Fruit fly (Drosophila melanogaster) whole organism, adult: ENCODE data around the gene CG2224.

Experiments
- CG11617 ChIP-seq: fragments of 200-800 bp; sonication (Bioruptor generic); optimal IDR thresholded peaks from 2 replicates; lab custom pipeline; 2017; ENCODE audit warnings: mild to moderate bottlenecking, missing biosample characterization, missing genetic modification reagents, missing genetic modification characterization
- CG12768 ChIP-seq: fragments of 200-800 bp; sonication (Bioruptor generic); optimal IDR thresholded peaks from 2 replicates; lab custom pipeline; 2017; ENCODE audit warnings: missing biosample characterization, missing genetic modification characterization, mild to moderate bottlenecking, moderate library complexity, missing genetic modification reagents
- CG14711 ChIP-seq: fragments of 200-800 bp; sonication (Bioruptor generic); optimal IDR thresholded peaks from 2 replicates; lab custom pipeline; 2018; ENCODE audit warnings: missing biosample characterization, mild to moderate bottlenecking, missing genetic modification characterization, moderate library complexity
- CG1620 ChIP-seq: fragments of 200-800 bp; sonication (Bioruptor generic); optimal IDR thresholded peaks from 2 replicates; lab custom pipeline; 2016; ENCODE audit warnings: missing biosample characterization, missing genetic modification characterization
- CG33017 ChIP-seq: fragments of 200-800 bp; sonication (Bioruptor generic); optimal IDR thresholded peaks from 2 replicates; lab custom pipeline; 2018; ENCODE audit warnings: missing biosample characterization, mild to moderate bottlenecking, missing genetic modification characterization, moderate library complexity
- CG5204 ChIP-seq: fragments of 200-800 bp; sonication (Bioruptor generic); optimal IDR thresholded peaks from 2 replicates; lab custom pipeline; 2016; ENCODE audit warnings: missing biosample characterization, missing genetic modification characterization
- CG7045 ChIP-seq: fragments of 200-800 bp; sonication (Bioruptor generic); optimal IDR thresholded peaks from 2 replicates; lab custom pipeline; 2017; ENCODE audit warnings: missing biosample characterization, mild to moderate bottlenecking, missing genetic modification characterization
- CG7101 ChIP-seq: fragments of 200-800 bp; sonication (Bioruptor generic); optimal IDR thresholded peaks from 2 replicates; lab custom pipeline; 2018; ENCODE audit warnings: missing biosample characterization, mild to moderate bottlenecking, missing genetic modification characterization, moderate library complexity
- Clk ChIP-seq: fragments of 200-800 bp; sonication (Bioruptor generic); optimal IDR thresholded peaks from 2 replicates; lab custom pipeline; 2017; ENCODE audit warnings: missing biosample characterization, missing genetic modification characterization
- Crg-1 ChIP-seq: fragments of 200-800 bp; sonication (Bioruptor generic); optimal IDR thresholded peaks from 2 replicates; lab custom pipeline; 2016; ENCODE audit warnings: missing biosample characterization, missing genetic modification characterization
- Hr96 ChIP-seq: fragments of 200-800 bp; sonication (Bioruptor generic); optimal IDR thresholded peaks from 2 replicates; lab custom pipeline; 2016; ENCODE audit warnings: missing biosample characterization, missing genetic modification characterization
- Mnt ChIP-seq: fragments of 200-800 bp; sonication (Bioruptor generic); optimal IDR thresholded peaks from 2 replicates; lab custom pipeline; 2016; ENCODE audit warnings: missing biosample characterization, mild to moderate bottlenecking, missing genetic modification characterization
- bab1 ChIP-seq: fragments of 200-800 bp; sonication (Bioruptor generic); optimal IDR thresholded peaks from 3 replicates; lab custom pipeline; 2019; ENCODE audit warnings: missing biosample characterization, mild to moderate bottlenecking, missing genetic modification characterization, moderate library complexity
- cic ChIP-seq: fragments of 200-800 bp; sonication (Bioruptor generic); optimal IDR thresholded peaks from 2 replicates; lab custom pipeline; 2017; ENCODE audit warnings: missing biosample characterization, mild to moderate bottlenecking, missing genetic modification characterization, moderate library complexity
- cnc ChIP-seq, 2 experiments: fragments of >200 bp; optimal IDR thresholded peaks; 2 replicates each; lab custom pipeline; 2017
- kay ChIP-seq: fragments of 200-800 bp; sonication (Bioruptor generic); peaks from one replicate; lab custom pipeline; 2016; ENCODE audit warnings: missing biosample characterization, missing genetic modification characterization, borderline replicate concordance
- ovo ChIP-seq: fragments of 200-800 bp; sonication (Bioruptor generic); optimal IDR thresholded peaks from 2 replicates; lab custom pipeline; 2016; ENCODE audit warnings: missing biosample characterization, missing genetic modification characterization
- pad ChIP-seq: fragments of 200-800 bp; sonication (Bioruptor generic); optimal IDR thresholded peaks from 3 replicates; lab custom pipeline; 2017; ENCODE audit warnings: missing biosample characterization, missing genetic modification characterization, mild to moderate bottlenecking, moderate library complexity, missing genetic modification reagents
- tj ChIP-seq: fragments of 200-800 bp; sonication (Bioruptor generic); optimal IDR thresholded peaks from 3 replicates; lab custom pipeline; 2017; ENCODE audit warnings: missing biosample characterization, mild to moderate bottlenecking, missing genetic modification characterization, moderate library complexity
- toe ChIP-seq: fragments of 200-800 bp; sonication (Bioruptor generic); optimal IDR thresholded peaks from 2 replicates; lab custom pipeline; 2016; ENCODE audit warnings: missing biosample characterization, missing genetic modification characterization

Gene CG2224

DNA sequence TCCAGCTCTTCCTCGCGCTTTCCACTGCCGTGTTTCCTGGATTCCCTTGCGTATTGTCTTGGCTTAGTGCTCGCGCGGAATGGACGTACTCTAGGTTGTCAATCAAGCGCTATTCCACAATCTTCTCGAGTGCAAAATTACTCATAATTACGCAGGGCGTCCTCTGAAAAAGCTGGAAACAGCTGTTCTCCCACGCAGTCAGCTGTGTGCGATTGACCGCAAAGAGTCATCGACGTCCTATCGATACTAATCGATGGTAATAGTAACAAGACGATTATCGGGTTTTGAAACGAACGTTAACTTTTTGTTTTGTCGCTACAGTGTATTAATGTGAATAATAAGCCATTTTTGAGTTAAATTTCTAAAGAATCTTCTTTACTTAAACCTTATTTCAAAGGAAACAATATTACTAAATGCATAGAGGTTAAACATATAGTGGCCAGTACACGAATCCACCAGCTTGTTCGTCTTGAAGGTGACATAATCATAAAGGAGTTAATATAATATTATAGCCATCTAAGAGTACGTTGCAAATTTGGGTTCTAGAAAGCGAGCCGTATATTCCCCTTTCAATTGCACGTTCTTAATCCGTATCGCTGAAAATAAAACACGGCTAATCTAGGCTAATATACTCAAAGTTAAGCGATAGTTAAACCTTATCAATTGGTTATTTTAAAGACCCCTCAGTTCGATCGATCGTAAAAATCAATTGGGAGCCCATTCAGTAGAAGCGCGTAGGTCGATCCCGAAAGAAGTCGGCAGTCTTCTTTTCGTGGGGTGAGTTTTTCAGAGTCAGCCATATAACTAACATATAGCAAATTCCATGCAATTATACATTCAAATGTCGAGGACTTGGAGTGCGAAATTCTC lies at the start of gene CG2224, which contains the start of gene CDase:
Gene CG2224, minus strand, starts transcription at position 235 of the 870 bp plus-strand sequence.
Gene CDase, plus strand, starts transcription at position 456 of the 870 bp plus-strand sequence.
- no peak for TF ChIP-seq Mnt (GFP tag; lab: Kevin White, UChicago)
- peak; percentile 94 for TF ChIP-seq kay (GFP tag; lab: Kevin White, UChicago)
- peak; percentile 69 for TF ChIP-seq bab1 (GFP tag; lab: Kevin White, UChicago)
- no peak for TF ChIP-seq CG7101 (tag; lab: Kevin White, UChicago)
- TF ChIP-seq tj (GFP tag; lab: Kevin White, UChicago): no peak

DNA sequence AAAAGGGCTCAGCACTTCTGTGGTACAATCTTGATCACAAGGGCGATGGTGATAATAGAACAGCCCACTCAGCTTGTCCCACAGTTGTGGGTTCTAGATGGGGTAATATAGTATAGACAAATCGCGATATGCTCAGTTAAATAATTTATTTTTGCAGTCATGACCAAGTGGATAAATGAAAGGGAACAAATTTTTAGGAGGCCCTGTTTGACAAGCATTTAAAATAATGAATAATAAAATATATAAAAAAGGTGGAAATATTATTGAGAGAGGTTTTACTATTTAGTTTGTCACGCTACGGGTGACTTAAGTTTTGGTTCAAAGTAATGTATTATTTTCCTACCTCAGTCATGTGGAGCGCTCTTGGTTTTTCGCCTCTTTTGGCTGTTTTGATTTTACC lies 48.6 kb upstream of the CG2224 start, which contains the start of gene CG34041:
Gene CG34041, plus strand, starts transcription at position 301 of the 400 bp plus-strand sequence.
- TF ChIP-seq toe (no peak), CG1620 (no peak), Mnt (GFP tag; lab: Kevin White, UChicago) (no peak), CG33017 (tag; lab: Kevin White, UChicago) (no peak), cnc (optimal IDR thresholded peaks at IDR 0.05; lab: Kevin White, UChicago) (no peak), Crg-1 (GFP tag; lab: Kevin White, UChicago) (no peak), Hr96 (no peak)

DNA sequence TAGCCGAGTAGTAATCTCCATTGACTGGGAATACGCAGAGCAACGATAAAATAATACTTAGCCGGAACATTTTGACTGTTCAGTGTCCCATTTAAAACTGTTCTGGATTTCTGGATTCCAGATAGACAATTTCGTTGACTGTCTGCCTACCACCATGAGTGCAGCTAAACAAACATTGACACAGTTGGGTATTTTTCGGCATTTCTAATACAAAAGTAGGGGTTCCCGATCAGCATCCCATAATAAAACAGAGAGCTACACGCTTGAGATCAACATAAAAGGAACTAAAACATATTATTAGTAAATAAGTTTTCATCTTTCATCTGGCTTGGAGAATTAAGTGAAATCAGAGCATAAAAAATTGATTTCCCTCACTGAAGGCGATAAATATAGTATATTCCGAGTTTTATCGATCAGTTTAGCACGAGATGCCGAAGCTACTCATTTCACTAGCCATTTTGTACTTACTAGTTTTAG lies 46.5 kb upstream of the CG2224 start, which contains the start of the genes PH4alphaSG1 and CG15539:
Gene PH4alphaSG1, minus strand, starts transcription at position 101 of the 477 bp plus-strand sequence.
Gene CG15539, plus strand, starts transcription at position 427 of the 477 bp plus-strand sequence.
- TF ChIP-seq tj (GFP tag; lab: Kevin White, UChicago) (no peak), ovo (no peak), cnc (optimal IDR thresholded peaks at IDR 0.05; lab: Kevin White, UChicago) (no peak), CG1620 (no peak), Mnt (GFP tag; lab: Kevin White, UChicago) (no peak), Crg-1 (GFP tag; lab: Kevin White, UChicago) (no peak), CG14711 (no peak), pad (GFP tag; lab: Kevin White, UChicago) (no peak), cic (GFP tag; lab: Kevin White, UChicago) (no peak), CG5204 (GFP tag; lab: Kevin White, UChicago) (no peak), CG7045 (GFP tag; lab: Kevin White, UChicago) (no peak), CG12768 (GFP tag; lab: Kevin White, UChicago) (no peak), Hr96 (no peak), toe (no peak), CG33017 (tag; lab: Kevin White, UChicago) (no peak), bab1 (GFP tag; lab: Kevin White, UChicago) (no peak)

DNA sequence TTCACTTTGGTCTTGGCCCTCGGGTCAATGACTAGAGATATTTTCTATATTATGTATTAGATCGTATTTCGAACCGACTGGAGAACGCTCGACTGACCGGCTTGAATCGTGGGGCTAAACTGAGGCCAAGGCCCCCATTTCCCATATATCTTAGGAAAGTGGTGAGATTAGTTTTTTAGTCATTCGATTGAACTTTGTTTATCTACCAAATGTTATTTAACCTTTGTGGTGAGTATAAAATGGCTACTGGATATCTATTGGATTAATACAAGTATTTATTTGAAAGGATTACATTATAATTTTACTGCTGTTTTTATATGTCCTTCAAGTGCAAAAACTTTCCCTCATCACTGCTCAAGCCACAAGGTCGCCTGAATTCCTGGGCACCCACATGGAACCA lies 44.3 kb upstream of the CG2224 start, which contains the start of gene CG31371:
Gene CG31371, minus strand, starts transcription at position 101 of the 400 bp plus-strand sequence.
- TF ChIP-seq Hr96 (no peak), Crg-1 (GFP tag; lab: Kevin White, UChicago) (no peak), pad (GFP tag; lab: Kevin White, UChicago) (no peak), CG33017 (tag; lab: Kevin White, UChicago) (no peak), CG7045 (GFP tag; lab: Kevin White, UChicago) (no peak), CG11617 (GFP tag; lab: Kevin White, UChicago) (no peak), CG12768 (GFP tag; lab: Kevin White, UChicago) (no peak), CG7101 (tag; lab: Kevin White, UChicago) (no peak), tj (GFP tag; lab: Kevin White, UChicago) (no peak), cic (GFP tag; lab: Kevin White, UChicago) (no peak), Mnt (GFP tag; lab: Kevin White, UChicago) (no peak), CG14711 (no peak), toe (no peak), CG1620 (no peak), bab1 (GFP tag; lab: Kevin White, UChicago) (no peak), kay (GFP tag; lab: Kevin White, UChicago) (no peak)

- no peak for TF ChIP-seq toe
- no peak for TF ChIP-seq CG7045 (GFP tag; lab: Kevin White, UChicago)
- no peak for TF ChIP-seq kay (GFP tag; lab: Kevin White, UChicago)
These were observed 42.1 kb upstream of the CG2224 start for dm6 chr3R:30501174-30501573.

dm6 chr3R:30500226-30500625 lies 41.1 kb upstream of the CG2224 start, which contains the start of gene PH4alphaNE1:
TSS of gene PH4alphaNE1 (minus strand) at chr3R:30500326.
- TF ChIP-seq Crg-1 (GFP tag; lab: Kevin White, UChicago) (no peak), kay (GFP tag; lab: Kevin White, UChicago) (no peak), CG7045 (GFP tag; lab: Kevin White, UChicago) (no peak), CG11617 (GFP tag; lab: Kevin White, UChicago) (no peak), CG1620 (no peak), Clk (GFP tag; lab: Kevin White, UChicago) (no peak), cic (GFP tag; lab: Kevin White, UChicago) (no peak), cnc (optimal IDR thresholded peaks at IDR 0.05; lab: Kevin White, UChicago) (no peak), tj (GFP tag; lab: Kevin White, UChicago) (no peak), CG12768 (GFP tag; lab: Kevin White, UChicago) (no peak), toe (no peak), CG14711 (no peak), Mnt (GFP tag; lab: Kevin White, UChicago) (no peak)
